Worm (Caenorhabditis elegans): ENCODE measurements around the gene ceh-7.

ceh-7 gene

DNA sequence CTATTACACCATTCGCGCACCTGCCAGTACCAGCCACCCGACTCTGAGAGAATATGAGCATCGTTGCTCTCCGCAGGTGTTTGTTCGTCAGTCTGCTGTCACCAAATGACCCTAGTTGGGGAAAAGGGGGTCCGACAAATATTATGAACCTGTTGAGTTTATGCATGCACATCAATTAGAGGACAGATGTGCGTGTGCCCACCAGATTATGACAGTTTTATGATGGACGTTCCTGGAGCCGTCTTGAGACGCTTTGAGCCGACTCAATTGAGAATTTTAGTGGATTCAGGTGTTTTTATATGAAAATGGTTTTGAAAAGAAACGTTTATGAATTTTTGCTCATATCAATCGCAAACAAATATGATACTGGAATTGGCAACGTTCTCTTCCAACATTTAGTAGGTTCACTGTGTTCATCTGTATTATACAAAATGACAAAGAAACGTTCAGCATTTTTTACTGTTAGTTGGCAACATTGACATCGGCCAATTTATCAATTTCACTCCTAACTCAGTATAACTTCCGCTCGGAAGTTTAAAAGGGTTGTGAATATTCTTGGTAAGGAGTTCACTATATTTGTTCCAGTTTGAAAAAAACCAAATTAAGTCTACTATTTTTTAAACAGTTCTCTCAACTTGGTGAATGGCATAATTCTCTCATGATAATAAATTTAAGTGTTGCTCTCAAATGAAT is 43.8 kb upstream of the ceh-7 start:
- TF ChIP-seq mdt-29 (GFP tag; IDR thresholded peaks at IDR 0.05) (peak; percentile 48; the same call in 1 of the 2 replicates), F37D6.2 (tag; optimal IDR thresholded peaks at IDR 0.05) (no peak), madf-5 (GFP tag; IDR thresholded peaks at IDR 0.05) (peak; percentile 8 to 61; a peak in 2 of 4 replicates), Y75B8A.6 (GFP tag; IDR thresholded peaks at IDR 0.05) (peak; percentile 66; the same call in 1 of the 2 replicates), F26F4.8 (GFP tag; conservative IDR thresholded peaks at IDR 0.05) (no peak), lir-3 (tag; optimal IDR thresholded peaks at IDR 0.05) (no peak), ama-1 (optimal IDR thresholded peaks at IDR 0.05) (peak; percentile 99), dve-1 (tag; optimal IDR thresholded peaks at IDR 0.05; ENCODE audit: insufficient read depth) (peak; percentile 75), ces-1 (GFP tag; optimal IDR thresholded peaks at IDR 0.05) (no peak), nhr-25 (tag; optimal IDR thresholded peaks at IDR 0.05; ENCODE audit: borderline replicate concordance, insufficient read depth) (peak; percentile 67), daf-19 (GFP tag; conservative IDR thresholded peaks at IDR 0.05) (no peak), rbr-2 (tag; optimal IDR thresholded peaks at IDR 0.05) (peak; percentile 14), unc-62 (GFP tag; optimal IDR thresholded peaks at IDR 0.05 in 1 of 2) (no peak), unc-62 (tag; optimal IDR thresholded peaks at IDR 0.05) (no peak), F49E8.2 (tag; optimal IDR thresholded peaks at IDR 0.05; ENCODE audit: borderline replicate concordance) (no peak), gei-8 (GFP tag; optimal IDR thresholded peaks at IDR 0.05) (peak; percentile 22), skn-1 (tag; optimal IDR thresholded peaks at IDR 0.05) (no peak), R02D3.7 (tag; optimal IDR thresholded peaks at IDR 0.05) (no peak), mdl-1 (tag; optimal IDR thresholded peaks at IDR 0.05) (peak in 1 of 2 experiments; percentile 6), dmd-8 (GFP tag; IDR thresholded peaks at IDR 0.05) (no peak), egl-27 (tag; optimal IDR thresholded peaks at IDR 0.05) (no peak), dpl-1 (GFP tag; optimal IDR thresholded peaks at IDR 0.05) (no peak), ctbp-1 (GFP tag; IDR thresholded peaks at IDR 0.05) (no peak; the same call in none of the 2 replicates), spr-1 (tag; optimal IDR thresholded peaks at IDR 0.05) (peak; percentile 57), nhr-10 (tag; optimal IDR thresholded peaks at IDR 0.05) (peak; percentile 65), zfp-2 (tag; optimal IDR thresholded peaks at IDR 0.05) (no peak), nhr-237 (tag; optimal IDR thresholded peaks at IDR 0.05) (no peak), nhr-42 (GFP tag; IDR thresholded peaks at IDR 0.05) (peak; percentile 54), attf-4 (tag; optimal IDR thresholded peaks at IDR 0.05) (no peak), nhr-76 (tag; optimal IDR thresholded peaks at IDR 0.05) (peak; percentile 4), lin-39 (tag; optimal IDR thresholded peaks at IDR 0.05) (no peak), lin-1 (GFP tag; IDR thresholded peaks at IDR 0.05) (peak; percentile 40; the same call in 1 of the 2 replicates), spr-3 (GFP tag; optimal IDR thresholded peaks at IDR 0.05) (no peak), F44E2.7 (GFP tag; IDR thresholded peaks at IDR 0.05) (peak; percentile 54; the same call in 1 of the 2 replicates), hlh-11 (tag; optimal IDR thresholded peaks at IDR 0.05) (peak; percentile 70), vab-7 (GFP tag; IDR thresholded peaks at IDR 0.05) (no peak), php-3 (GFP tag; IDR thresholded peaks at IDR 0.05) (no peak; the same call in none of the 2 replicates), T20F7.1 (GFP tag; optimal IDR thresholded peaks at IDR 0.05) (peak; percentile 68), set-16 (GFP tag; IDR thresholded peaks at IDR 0.05) (no peak), snpc-4 (tag; optimal IDR thresholded peaks at IDR 0.05) (no peak), lin-38 (GFP tag; IDR thresholded peaks at IDR 0.05) (peak; percentile 58; the same call in 1 of the 2 replicates), mxl-3 (GFP tag; optimal IDR thresholded peaks at IDR 0.05) (peak; percentile 14), arid-1 (GFP tag; conservative IDR thresholded peaks at IDR 0.05) (peak; percentile 71), hif-1 (tag; optimal IDR thresholded peaks at IDR 0.05) (peak in 1 of 2 experiments; percentile 45), nhr-111 (GFP tag; optimal IDR thresholded peaks at IDR 0.05) (peak; percentile 41), sdz-12 (GFP tag; optimal IDR thresholded peaks at IDR 0.05) (no peak), ceh-44 (GFP tag; IDR thresholded peaks at IDR 0.05) (no peak), ceh-82 (tag; optimal IDR thresholded peaks at IDR 0.05) (no peak), jun-1 (tag; optimal IDR thresholded peaks at IDR 0.05) (no peak), ceh-32 (tag; optimal IDR thresholded peaks at IDR 0.05; ENCODE audit: poor library complexity) (no peak)
